Fruit fly (Drosophila melanogaster) whole organism, embryonic: ENCODE data around the gene Vha55.

Experiments used
- CG11723 ChIP-seq: fragments of 200-800 bp; sonication (Bioruptor generic); optimal IDR thresholded peaks from 2 replicates; lab custom pipeline; 2017; ENCODE audit warnings: missing biosample characterization, mild to moderate bottlenecking, missing genetic modification characterization
- CG12071 ChIP-seq: fragments of 200-800 bp; sonication (Bioruptor generic); optimal IDR thresholded peaks from 3 replicates; lab custom pipeline; 2018; ENCODE audit warnings: missing biosample characterization, mild to moderate bottlenecking, missing genetic modification characterization
- CG4360 ChIP-seq: fragments of 200-800 bp; sonication (Bioruptor generic); IDR thresholded peaks from 2 replicates; pipeline ENCODE4 v1.3.6; 2022; ENCODE audit warnings: missing biosample characterization, missing genetic modification characterization
- salm ChIP-seq: fragments of 200-800 bp; sonication (Bioruptor generic); optimal IDR thresholded peaks from 2 replicates; lab custom pipeline; 2018; ENCODE audit warnings: missing biosample characterization, mild to moderate bottlenecking, missing genetic modification characterization
- sqz ChIP-seq: fragments of 200-800 bp; sonication (Bioruptor generic); optimal IDR thresholded peaks from 3 replicates; lab custom pipeline; 2018; ENCODE audit warnings: missing biosample characterization, mild to moderate bottlenecking, missing genetic modification characterization

- TF ChIP-seq sqz (GFP tag; lab: Kevin White, UChicago) (no peak), CG12071 (GFP tag; lab: Kevin White, UChicago) (no peak), salm (no peak), CG11723 (GFP tag; lab: Kevin White, UChicago) (no peak), CG4360 (GFP tag; lab: Robert Waterston, UW) (no peak)
Measured at dm6 chr3R:12615553-12615952, 12.1 kb downstream of the Vha55 start.
